Worm (Caenorhabditis elegans) whole organism, L4 larva: ENCODE data around the gene F22D3.4.

ENCODE experiments used
- F44E2.7 ChIP-seq: fragments of 200-800 bp; sonication (Bioruptor generic); IDR thresholded peaks from 2 replicates; pipeline ENCODE4 v2.1.2; 2022; ENCODE audit warnings: missing genetic modification characterization, missing compliant biosample characterization
- T20F7.1 ChIP-seq: fragments of 200-800 bp; sonication (Bioruptor generic); optimal IDR thresholded peaks from 2 replicates; lab custom pipeline; 2018; ENCODE audit warnings: mild to moderate bottlenecking, missing genetic modification characterization, missing compliant biosample characterization
- Y105C5A.15 ChIP-seq: fragments of 200-800 bp; sonication (Bioruptor generic); IDR thresholded peaks from 2 replicates; pipeline ENCODE4 v1.3.6; 2022; ENCODE audit warnings: missing genetic modification characterization, missing compliant biosample characterization
- Y75B8A.6 ChIP-seq: fragments of 200-800 bp; sonication (Bioruptor generic); IDR thresholded peaks from 2 replicates; pipeline ENCODE4 v1.3.6; 2022; ENCODE audit warnings: missing genetic modification reagents, missing genetic modification characterization, missing compliant biosample characterization
- aha-1 ChIP-seq: fragments of 150-350 bp; peaks from one replicate; lab custom pipeline; 2014; ENCODE audit warnings: missing biosample characterization, missing genetic modification characterization
- ama-1 ChIP-seq: fragments of 150-350 bp; optimal IDR thresholded peaks from 2 replicates; lab custom pipeline; 2014; ENCODE audit warnings: inconsistent platforms, mixed read lengths
- ceh-82 ChIP-seq: sonication (generic microtip); optimal IDR thresholded peaks from 2 replicates; lab custom pipeline; 2017; ENCODE audit warnings: missing biosample characterization, missing genetic modification characterization
- ces-1 ChIP-seq: fragments of 150-350 bp; sonication (generic microtip); optimal IDR thresholded peaks from 4 replicates; lab custom pipeline; 2014; ENCODE audit warnings: missing biosample characterization, missing genetic modification reagents, missing genetic modification characterization
- cey-2 ChIP-seq: sonication (generic microtip); optimal IDR thresholded peaks from 3 replicates; lab custom pipeline; 2017; ENCODE audit warnings: missing genetic modification characterization, mild to moderate bottlenecking, missing compliant biosample characterization, antibody characterized with exemption, borderline replicate concordance; ENCODE audit not compliant: insufficient read depth
- ctbp-1 ChIP-seq: fragments of 200-800 bp; sonication (Bioruptor generic); IDR thresholded peaks from 2 replicates; pipeline ENCODE4 v1.3.6; 2022; ENCODE audit warnings: missing genetic modification reagents, missing genetic modification characterization, missing compliant biosample characterization
- daf-12 ChIP-seq: fragments of 150-350 bp; optimal IDR thresholded peaks from 2 replicates; lab custom pipeline; 2014; ENCODE audit warnings: missing biosample characterization, missing genetic modification reagents, missing genetic modification characterization
- daf-16 ChIP-seq, 3 experiments: sonication (generic microtip); optimal IDR thresholded peaks; 2 replicates each; lab custom pipeline; 2016 to 2017; ENCODE audit warnings: missing genetic modification characterization in 3 of 3, missing genetic modification reagents in 3 of 3, mild to moderate bottlenecking in 2 of 3, missing compliant biosample characterization in 2 of 3, missing biosample characterization in 1 of 3, moderate library complexity in 1 of 3
- dmd-6 ChIP-seq: fragments of 200-800 bp; sonication (Bioruptor generic); IDR thresholded peaks from 2 replicates; pipeline ENCODE4 v1.3.6; 2022; ENCODE audit warnings: missing genetic modification reagents, missing genetic modification characterization, missing compliant biosample characterization
- dmd-8 ChIP-seq: fragments of 200-800 bp; sonication (Bioruptor generic); IDR thresholded peaks from 2 replicates; pipeline ENCODE4 v1.3.6; 2022; ENCODE audit warnings: missing genetic modification characterization, missing compliant biosample characterization
- dmd-9 ChIP-seq: fragments of 200-800 bp; sonication (Bioruptor generic); IDR thresholded peaks from 2 replicates; pipeline ENCODE4 v1.3.6; 2022; ENCODE audit warnings: missing genetic modification reagents, missing genetic modification characterization, missing compliant biosample characterization
- duxl-1 ChIP-seq: sonication (generic microtip); optimal IDR thresholded peaks from 2 replicates; lab custom pipeline; 2016; ENCODE audit warnings: mild to moderate bottlenecking, missing genetic modification characterization, moderate library complexity, missing compliant biosample characterization; ENCODE audit not compliant: poor library complexity
- egl-43 ChIP-seq: fragments of 200-800 bp; sonication (Bioruptor generic); IDR thresholded peaks from 2 replicates; pipeline ENCODE4 v1.3.6; 2022; ENCODE audit warnings: missing genetic modification reagents, missing genetic modification characterization, missing compliant biosample characterization
- fkh-10 ChIP-seq: fragments of 150-350 bp; optimal IDR thresholded peaks from 2 replicates; lab custom pipeline; 2014; ENCODE audit warnings: missing biosample characterization, missing genetic modification reagents, missing genetic modification characterization
- hif-1 ChIP-seq, 2 experiments: sonication (generic microtip); optimal IDR thresholded peaks; 2 replicates each; lab custom pipeline; 2016 to 2017; ENCODE audit warnings: missing compliant biosample characterization in 2 of 2, missing genetic modification characterization in 2 of 2, missing genetic modification reagents in 2 of 2, missing genotype in 2 of 2, mild to moderate bottlenecking in 1 of 2
- hlh-11 ChIP-seq: fragments of 200-800 bp; sonication (Bioruptor generic); optimal IDR thresholded peaks from 2 replicates; lab custom pipeline; 2018; ENCODE audit warnings: mild to moderate bottlenecking, missing genetic modification characterization, missing compliant biosample characterization
- hmg-1.1 ChIP-seq: fragments of 200-800 bp; sonication (Bioruptor generic); IDR thresholded peaks from 2 replicates; pipeline ENCODE4 v1.3.6; 2022; ENCODE audit warnings: missing genetic modification reagents, missing genetic modification characterization, missing compliant biosample characterization
- jun-1 ChIP-seq: fragments of 150-350 bp; optimal IDR thresholded peaks from 2 replicates; lab custom pipeline; 2014; ENCODE audit warnings: missing biosample characterization, missing genetic modification reagents, missing genetic modification characterization
- lim-7 ChIP-seq: fragments of 200-800 bp; sonication (Bioruptor generic); IDR thresholded peaks from 2 replicates; pipeline ENCODE4 v1.3.6; 2022; ENCODE audit warnings: missing genetic modification characterization, missing compliant biosample characterization
- lin-29 ChIP-seq: fragments of 200-800 bp; sonication (Bioruptor generic); IDR thresholded peaks from 2 replicates; pipeline ENCODE4 v1.3.6; 2022; ENCODE audit warnings: missing genetic modification reagents, missing genetic modification characterization, missing compliant biosample characterization
- lir-3 ChIP-seq: sonication (generic microtip); optimal IDR thresholded peaks from 2 replicates; lab custom pipeline; 2016; ENCODE audit warnings: mild to moderate bottlenecking, missing genetic modification characterization, missing compliant biosample characterization
- madf-9 ChIP-seq: fragments of 200-800 bp; sonication (Bioruptor generic); conservative IDR thresholded peaks from 2 replicates; pipeline ENCODE4 v1.3.6; 2022; ENCODE audit warnings: missing genetic modification reagents, missing genetic modification characterization, missing compliant biosample characterization
- mdt-29 ChIP-seq: fragments of 200-800 bp; sonication (Bioruptor generic); IDR thresholded peaks from 2 replicates; pipeline ENCODE4 v1.3.6; 2022; ENCODE audit warnings: missing genetic modification reagents, missing genetic modification characterization, missing compliant biosample characterization
- mep-1 ChIP-seq: fragments of 150-350 bp; sonication (generic microtip); optimal IDR thresholded peaks from 3 replicates; lab custom pipeline; 2014; ENCODE audit warnings: missing biosample characterization, missing genetic modification characterization
- nhr-10 ChIP-seq: fragments of 150-350 bp; optimal IDR thresholded peaks from 2 replicates; lab custom pipeline; 2014; ENCODE audit warnings: missing biosample characterization, missing genetic modification characterization
- nhr-102 ChIP-seq: sonication (generic microtip); optimal IDR thresholded peaks from 2 replicates; lab custom pipeline; 2016; ENCODE audit warnings: mild to moderate bottlenecking, missing genetic modification characterization, moderate library complexity, missing compliant biosample characterization
- nhr-11 ChIP-seq: fragments of 150-350 bp; optimal IDR thresholded peaks from 2 replicates; lab custom pipeline; 2014; ENCODE audit warnings: missing biosample characterization, missing genetic modification characterization
- nhr-25 ChIP-seq: sonication (generic microtip); optimal IDR thresholded peaks from 2 replicates; lab custom pipeline; 2017; ENCODE audit warnings: missing genetic modification characterization, mild to moderate bottlenecking, missing compliant biosample characterization, antibody characterized with exemption, moderate library complexity, borderline replicate concordance; ENCODE audit not compliant: insufficient read depth
- nhr-41 ChIP-seq: fragments of 200-800 bp; sonication (Bioruptor generic); IDR thresholded peaks from 2 replicates; pipeline ENCODE4 v1.3.6; 2022; ENCODE audit warnings: missing genetic modification reagents, missing genetic modification characterization, missing compliant biosample characterization
- nhr-42 ChIP-seq: fragments of 200-800 bp; sonication (Bioruptor generic); IDR thresholded peaks from 2 replicates; pipeline ENCODE4 v1.3.6; 2022; ENCODE audit warnings: missing genetic modification characterization, missing compliant biosample characterization
- nhr-6 ChIP-seq: fragments of 150-350 bp; optimal IDR thresholded peaks from 2 replicates; lab custom pipeline; 2014; ENCODE audit warnings: missing biosample characterization, missing genetic modification characterization
- nhr-76 ChIP-seq: fragments of 150-350 bp; optimal IDR thresholded peaks from 2 replicates; lab custom pipeline; 2014; ENCODE audit warnings: missing biosample characterization, missing genetic modification characterization
- php-3 ChIP-seq: fragments of 200-800 bp; sonication (Bioruptor generic); IDR thresholded peaks from 2 replicates; pipeline ENCODE4 v1.3.6; 2022; ENCODE audit warnings: missing genetic modification reagents, missing genetic modification characterization, missing compliant biosample characterization
- rbr-2 ChIP-seq: sonication (generic microtip); optimal IDR thresholded peaks from 2 replicates; lab custom pipeline; 2016; ENCODE audit warnings: missing genotype, missing genetic modification characterization, missing compliant biosample characterization
- saeg-2 ChIP-seq: fragments of 200-800 bp; sonication (Bioruptor generic); IDR thresholded peaks from 2 replicates; pipeline ENCODE4 v1.3.6; 2022; ENCODE audit warnings: missing genetic modification reagents, missing genetic modification characterization, missing compliant biosample characterization
- sdz-12 ChIP-seq: fragments of 200-800 bp; sonication (Bioruptor generic); optimal IDR thresholded peaks from 2 replicates; lab custom pipeline; 2018; ENCODE audit warnings: mild to moderate bottlenecking, missing genetic modification characterization, missing compliant biosample characterization
- snpc-4 ChIP-seq: fragments of 150-350 bp; optimal IDR thresholded peaks from 2 replicates; lab custom pipeline; 2014; ENCODE audit warnings: missing biosample characterization, missing genetic modification characterization
- unc-39 ChIP-seq: sonication (generic microtip); optimal IDR thresholded peaks from 2 replicates; lab custom pipeline; 2017; ENCODE audit warnings: missing biosample characterization, missing genetic modification characterization
- unc-62 ChIP-seq, 3 experiments: fragments of 150-350 bp in 1 of 3; sonication (generic microtip); optimal IDR thresholded peaks in 2 of 3; peaks in 1 of 3; 1 replicate in 1 of 3; 2 replicates in 2 of 3; lab custom pipeline; 2014 to 2017; ENCODE audit warnings: missing biosample characterization in 3 of 3, missing genetic modification characterization in 3 of 3, missing genetic modification reagents in 3 of 3, missing genotype in 1 of 3
- zag-1 ChIP-seq: fragments of 150-350 bp; optimal IDR thresholded peaks from 2 replicates; lab custom pipeline; 2014; ENCODE audit warnings: missing biosample characterization, missing genetic modification characterization
- zfp-2 ChIP-seq: sonication (generic microtip); optimal IDR thresholded peaks from 2 replicates; lab custom pipeline; 2016; ENCODE audit warnings: mild to moderate bottlenecking, missing genetic modification characterization, missing compliant biosample characterization
- zfp-3 ChIP-seq: fragments of 200-800 bp; sonication (Bioruptor generic); conservative IDR thresholded peaks from 2 replicates; pipeline ENCODE4 v1.3.6; 2022; ENCODE audit warnings: missing genetic modification reagents, missing genetic modification characterization, missing compliant biosample characterization

The F22D3.4 gene

ce11 chrII:6891176-6891575 is 36.2 kb downstream of the F22D3.4 start (continued):
- peak; percentile 58; the same call in 1 of the 2 replicates for TF ChIP-seq lim-7 (GFP tag; lab: Robert Waterston, UW)
- TF ChIP-seq sdz-12 (GFP tag; lab: Kevin White, UChicago) = no peak
- no peak for TF ChIP-seq zfp-2
- TF ChIP-seq lir-3 = no peak
- peak; percentile 66 for TF ChIP-seq hmg-1.1 (GFP tag; lab: Robert Waterston, UW)
- TF ChIP-seq nhr-42 (GFP tag; lab: Robert Waterston, UW) = peak; percentile 13; the same call in 1 of the 2 replicates
- peak; percentile 47 for TF ChIP-seq nhr-25 (tag; lab: Kevin White, UChicago)
- TF ChIP-seq saeg-2 = no peak

ce11 chrII:6890095-6890494 is 37.3 kb downstream of the F22D3.4 start, which contains the start of gene acer-1:
Gene acer-1, minus strand, starts transcription at chrII:6890400.
- TF ChIP-seq nhr-41 (GFP tag; lab: Robert Waterston, UW) = no peak
- TF ChIP-seq Y75B8A.6 = 0 out of 2 replicates have a peak, but pooled peaks have one; percentile 6
- TF ChIP-seq ama-1 (lab: Kevin White, UChicago) = peak; percentile 81
- peak; percentile 33; the same call in 1 of the 2 replicates for TF ChIP-seq ctbp-1 (GFP tag; lab: Robert Waterston, UW)
- 0 out of 2 replicates have a peak, but pooled peaks have one; percentile 25 for TF ChIP-seq Y105C5A.15 (GFP tag; lab: Robert Waterston, UW)
- TF ChIP-seq madf-9 = peak; percentile 22; the same call in 1 of the 2 replicates
- TF ChIP-seq egl-43 (GFP tag; lab: Robert Waterston, UW) = 0 out of 2 replicates have a peak, but pooled peaks have one; percentile 28
- TF ChIP-seq hif-1 (tag; optimal IDR thresholded peaks at IDR 0.05; lab: Kevin White, UChicago) = no peak
- TF ChIP-seq hlh-11 (tag; lab: Kevin White, UChicago) = peak; percentile 18
- TF ChIP-seq sdz-12 (GFP tag; lab: Kevin White, UChicago) = peak; percentile 79
- 0 out of 2 replicates have a peak, but pooled peaks have one; percentile 8 for TF ChIP-seq saeg-2
- TF ChIP-seq snpc-4 (tag; lab: Kevin White, UChicago) = no peak
- TF ChIP-seq nhr-102 = no peak
- peak in 1 of 2 experiments; percentile 29 for TF ChIP-seq unc-62 (GFP tag; optimal IDR thresholded peaks at IDR 0.05 in 1 of 2; lab: Kevin White, UChicago)
- no peak for TF ChIP-seq unc-62 (tag; optimal IDR thresholded peaks at IDR 0.05; lab: Kevin White, UChicago)
- TF ChIP-seq, all 104 proteins: peak for 10

DNA sequence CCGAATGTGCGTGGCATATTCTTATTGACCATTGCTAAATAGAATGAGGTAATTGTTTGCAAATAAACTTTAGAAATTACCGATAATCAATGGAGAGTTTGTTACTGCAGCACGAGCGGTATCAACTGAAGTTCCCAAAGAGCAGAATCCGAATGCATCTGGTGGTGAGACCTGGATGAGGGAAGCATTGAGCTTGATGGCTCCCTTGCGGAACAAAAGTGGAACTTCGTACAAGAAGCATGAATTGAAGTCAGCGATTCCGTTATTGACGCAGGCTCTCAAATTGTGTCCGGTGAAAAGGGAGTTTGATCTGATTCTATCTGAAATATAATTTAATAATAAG is 37.9 kb downstream of the F22D3.4 start:
- no peak for TF ChIP-seq daf-12 (tag; lab: Kevin White, UChicago)
- no peak for TF ChIP-seq ces-1 (GFP tag; lab: Kevin White, UChicago)
- TF ChIP-seq daf-16 (GFP tag; optimal IDR thresholded peaks at IDR 0.05; lab: Kevin White, UChicago) = no peak
- TF ChIP-seq daf-16 (tag; optimal IDR thresholded peaks at IDR 0.05; lab: Kevin White, UChicago) = no peak
- TF ChIP-seq hmg-1.1 (GFP tag; lab: Robert Waterston, UW) = no peak
- TF ChIP-seq nhr-41 (GFP tag; lab: Robert Waterston, UW) = no peak
- TF ChIP-seq aha-1 (tag; lab: Kevin White, UChicago) = peak; percentile 76
- TF ChIP-seq dmd-8 = 0 out of 2 replicates have a peak, but pooled peaks have one; percentile 9
- no peak for TF ChIP-seq F44E2.7 (GFP tag; lab: Robert Waterston, UW)
- no peak for TF ChIP-seq nhr-76 (tag; lab: Kevin White, UChicago)
- TF ChIP-seq rbr-2 (tag; lab: Kevin White, UChicago) = no peak
- no peak for TF ChIP-seq unc-39 (tag; lab: Kevin White, UChicago)
- TF ChIP-seq Y105C5A.15 (GFP tag; lab: Robert Waterston, UW) = no peak
- no peak for TF ChIP-seq nhr-10 (tag; lab: Kevin White, UChicago)
- TF ChIP-seq dmd-6 (GFP tag; lab: Robert Waterston, UW) = no peak
- TF ChIP-seq nhr-6 (tag; lab: Kevin White, UChicago) = no peak
- no peak for TF ChIP-seq jun-1
- TF ChIP-seq php-3 (GFP tag; lab: Robert Waterston, UW) = no peak
- TF ChIP-seq zag-1 (tag; lab: Kevin White, UChicago) = no peak
- TF ChIP-seq mep-1 = no peak
- no peak for TF ChIP-seq T20F7.1 (GFP tag; lab: Kevin White, UChicago)
- TF ChIP-seq zfp-3 (GFP tag; lab: Robert Waterston, UW) = peak; percentile 62; the same call in 1 of the 2 replicates
- no peak for TF ChIP-seq ceh-82
- TF ChIP-seq lin-29 (GFP tag; lab: Robert Waterston, UW) = no peak
- no peak for TF ChIP-seq snpc-4 (tag; lab: Kevin White, UChicago)
- peak; percentile 50; the same call in 1 of the 2 replicates for TF ChIP-seq dmd-9 (GFP tag; lab: Robert Waterston, UW)
- no peak for TF ChIP-seq nhr-11 (tag; lab: Kevin White, UChicago)
- TF ChIP-seq mdt-29 (GFP tag; lab: Robert Waterston, UW) = no peak
- no peak for TF ChIP-seq duxl-1 (tag; lab: Kevin White, UChicago)
- no peak for TF ChIP-seq cey-2 (tag; lab: Kevin White, UChicago)
- TF ChIP-seq ctbp-1 (GFP tag; lab: Robert Waterston, UW) = peak; percentile 19; the same call in 1 of the 2 replicates
- no peak for TF ChIP-seq fkh-10 (GFP tag; lab: Kevin White, UChicago)
